Fruit fly (Drosophila melanogaster) S2 (cell line): ENCODE measurements around the gene CG32806.
A peak's percentile ranks its signal among the peaks of the same experiment; 100 is the strongest.

Experiments
- CG8478 ChIP-seq: fragments of >200 bp; optimal IDR thresholded peaks from 2 replicates; lab custom pipeline; 2018
- CTCF ChIP-seq, 2 experiments: fragments of >200 bp; optimal IDR thresholded peaks; 2 replicates each; lab custom pipeline; 2018

Gene CG32806

dm6 chrX:1789266-1789665 lies at the start of gene CG32806:
Gene CG32806 (plus strand): TSS chrX:1789566.
- TF ChIP-seq CG8478 (lab: Kevin White, UChicago) (no peak), CTCF (optimal IDR thresholded peaks at IDR 0.05; lab: Kevin White, UChicago) (no peak)

DNA sequence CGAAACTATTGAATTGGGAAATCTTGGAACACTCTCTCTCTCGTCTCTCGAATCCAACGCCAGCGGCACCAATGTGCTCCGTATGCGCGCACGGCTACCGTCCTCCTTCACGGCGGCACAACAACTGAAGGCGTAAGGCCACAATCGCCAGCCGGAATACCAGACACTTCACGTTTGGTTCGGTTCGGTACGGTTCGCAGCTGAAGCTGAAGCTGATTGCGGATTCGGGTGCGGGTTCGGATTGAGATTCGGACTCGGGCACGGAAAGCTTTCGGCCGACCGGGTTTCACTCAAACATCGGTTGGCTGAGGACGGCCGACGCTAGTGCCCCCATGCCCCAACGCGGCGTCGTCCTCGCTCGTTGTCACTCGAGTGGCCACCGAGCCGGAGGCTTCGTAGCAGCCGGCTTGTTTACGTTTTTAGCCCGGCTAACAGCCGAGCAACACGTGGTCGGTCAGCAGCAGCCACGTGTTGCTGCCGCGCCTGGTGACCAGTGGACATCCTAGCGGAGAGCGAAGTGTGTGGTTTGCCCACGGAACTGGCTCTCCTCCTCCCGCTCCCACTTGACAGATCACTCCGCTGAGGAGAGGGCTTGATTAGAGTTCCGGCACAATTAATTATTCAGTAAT lies 35.3 kb upstream of the CG32806 start, which contains the start of gene Scgdelta:
Scgdelta (minus strand) TSS at position 128 of the 629 bp plus-strand sequence.
- TF ChIP-seq CG8478 (lab: Kevin White, UChicago) (no peak), CTCF (optimal IDR thresholded peaks at IDR 0.05; lab: Kevin White, UChicago) (no peak)

- peak; percentile 95 to 97 for TF ChIP-seq CTCF (optimal IDR thresholded peaks at IDR 0.05; lab: Kevin White, UChicago)
- no peak for TF ChIP-seq CG8478 (lab: Kevin White, UChicago)
These were observed 16.7 kb upstream of the CG32806 start for dm6 chrX:1772626-1773025.

dm6 chrX:1773532-1774346 lies 15.6 kb upstream of the CG32806 start, which contains the start of the genes prage and Adar:
Gene prage (plus strand): TSS chrX:1773719.
Gene Adar (plus strand): TSS chrX:1773725.
- no peak for TF ChIP-seq CG8478 (lab: Kevin White, UChicago)
- no peak for TF ChIP-seq CTCF (optimal IDR thresholded peaks at IDR 0.05; lab: Kevin White, UChicago)

dm6 chrX:1774347-1774829 lies 15.0 kb upstream of the CG32806 start:
- TF ChIP-seq CTCF (optimal IDR thresholded peaks at IDR 0.05; lab: Kevin White, UChicago) (no peak), CG8478 (lab: Kevin White, UChicago) (no peak)

- no peak for TF ChIP-seq CG8478 (lab: Kevin White, UChicago)
- TF ChIP-seq CTCF (optimal IDR thresholded peaks at IDR 0.05; lab: Kevin White, UChicago), result no peak
These were observed 4.5 kb downstream of the CG32806 start for dm6 chrX:1793793-1794358.

DNA sequence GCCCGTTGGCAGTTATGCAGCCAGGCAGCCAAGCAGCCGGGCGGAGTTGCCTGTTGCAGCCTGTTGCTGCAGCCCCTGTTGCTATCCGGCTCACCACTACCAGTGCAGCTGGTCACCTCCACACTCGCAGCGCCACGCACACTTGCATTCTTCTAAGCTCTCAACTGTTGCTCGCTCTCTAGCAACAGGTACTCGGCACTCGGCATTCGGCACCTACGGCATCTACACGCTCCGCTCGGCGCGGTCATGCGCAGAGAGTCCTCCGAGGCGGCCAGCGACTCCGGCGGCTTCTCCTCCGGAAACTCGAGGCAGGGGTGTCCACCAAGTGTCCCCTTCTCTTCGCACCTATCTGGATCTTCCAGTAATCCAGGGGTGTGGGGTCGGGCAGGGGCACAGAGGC lies 21.8 kb downstream of the CG32806 start:
- TF ChIP-seq CG8478 (lab: Kevin White, UChicago) (no peak), CTCF (optimal IDR thresholded peaks at IDR 0.05; lab: Kevin White, UChicago) (no peak)

- TF ChIP-seq CTCF (optimal IDR thresholded peaks at IDR 0.05; lab: Kevin White, UChicago) (peak in 1 of 2 experiments; percentile 12), CG8478 (lab: Kevin White, UChicago) (no peak)
These were observed 29.7 kb downstream of the CG32806 start for dm6 chrX:1819026-1819425.

dm6 chrX:1820241-1820640 lies 30.9 kb downstream of the CG32806 start, which contains the start of gene CG14810:
Gene CG14810 (minus strand): TSS chrX:1820341.
- TF ChIP-seq CG8478 (lab: Kevin White, UChicago), result no peak
- no peak for TF ChIP-seq CTCF (optimal IDR thresholded peaks at IDR 0.05; lab: Kevin White, UChicago)

DNA sequence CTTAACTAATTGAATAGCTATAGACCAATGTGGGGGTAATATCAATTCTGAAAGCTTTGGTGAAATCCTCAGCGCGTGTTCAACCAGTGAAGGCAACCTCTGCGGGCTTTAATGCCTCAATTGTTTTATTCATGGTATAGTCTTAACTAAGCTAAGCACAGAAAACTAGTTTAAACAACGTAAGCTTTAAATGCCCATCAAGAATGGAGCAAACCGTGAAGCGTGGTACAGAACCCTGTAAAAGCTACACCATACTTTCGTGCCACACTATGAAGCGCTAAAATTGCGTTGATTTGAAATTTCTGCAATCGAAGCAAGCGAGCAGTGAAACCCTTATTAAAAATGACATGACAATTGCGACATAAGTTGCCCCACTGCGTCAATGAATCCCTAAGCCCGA lies 31.7 kb downstream of the CG32806 start:
- TF ChIP-seq CTCF (optimal IDR thresholded peaks at IDR 0.05; lab: Kevin White, UChicago) (no peak), CG8478 (lab: Kevin White, UChicago) (no peak)

DNA sequence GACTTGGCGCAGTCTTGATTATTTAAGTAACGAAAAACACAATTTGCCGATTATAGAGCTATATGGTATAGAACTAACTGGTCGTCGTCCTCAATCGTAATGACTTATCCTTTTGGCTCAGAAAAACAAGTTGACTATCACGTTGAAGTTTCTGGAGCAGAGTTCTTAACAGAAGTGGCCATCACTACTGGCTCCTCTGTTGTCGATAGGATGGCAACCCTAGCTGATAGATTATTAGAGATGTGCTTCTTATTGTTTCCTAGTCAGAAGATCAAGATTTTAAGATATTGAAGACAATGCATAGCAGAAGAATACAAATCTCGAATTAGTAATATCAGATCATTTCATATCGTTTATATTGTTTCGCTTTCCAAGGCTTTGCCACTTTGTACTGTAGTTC lies 32.9 kb downstream of the CG32806 start, which contains the start of gene CG14811:
CG14811 (minus strand) TSS at position 101 of the 400 bp plus-strand sequence.
- TF ChIP-seq CTCF (optimal IDR thresholded peaks at IDR 0.05; lab: Kevin White, UChicago) (no peak), CG8478 (lab: Kevin White, UChicago) (no peak)

DNA sequence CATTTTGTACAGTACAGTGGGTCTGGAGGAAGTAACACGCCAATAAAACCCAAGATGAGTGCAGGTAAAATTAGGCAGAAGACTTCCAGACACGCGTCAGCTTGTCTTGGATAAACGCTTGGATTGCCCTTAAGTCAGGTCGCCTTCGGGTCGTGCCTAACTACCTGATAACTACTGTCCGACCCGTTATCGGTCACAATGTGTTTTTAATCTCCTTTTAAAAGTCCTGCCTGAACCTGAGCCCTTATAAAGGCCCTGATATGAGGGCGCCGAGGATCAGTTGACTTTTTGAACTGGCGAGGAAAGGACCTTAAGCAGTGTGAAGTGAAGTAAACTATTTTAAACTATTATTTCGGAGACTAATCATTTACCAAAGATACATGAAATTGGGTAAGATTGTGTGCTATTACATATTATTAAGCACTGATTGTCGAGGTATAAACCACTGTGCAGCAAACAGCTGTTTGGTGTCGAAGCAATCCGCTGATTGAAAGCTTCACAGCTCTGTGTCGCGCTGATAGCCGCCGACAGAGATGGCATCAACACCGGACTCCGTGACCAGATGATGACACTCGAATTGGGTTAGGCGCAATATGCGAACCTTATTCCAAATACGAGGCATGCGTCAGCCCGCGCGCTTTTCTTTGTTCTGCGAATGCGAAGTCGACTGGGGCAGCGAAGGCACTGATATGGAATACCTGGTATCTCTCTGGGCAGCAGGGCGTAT lies 34.7 kb downstream of the CG32806 start:
- TF ChIP-seq CG8478 (lab: Kevin White, UChicago), result no peak
- TF ChIP-seq CTCF (optimal IDR thresholded peaks at IDR 0.05; lab: Kevin White, UChicago), result no peak

DNA sequence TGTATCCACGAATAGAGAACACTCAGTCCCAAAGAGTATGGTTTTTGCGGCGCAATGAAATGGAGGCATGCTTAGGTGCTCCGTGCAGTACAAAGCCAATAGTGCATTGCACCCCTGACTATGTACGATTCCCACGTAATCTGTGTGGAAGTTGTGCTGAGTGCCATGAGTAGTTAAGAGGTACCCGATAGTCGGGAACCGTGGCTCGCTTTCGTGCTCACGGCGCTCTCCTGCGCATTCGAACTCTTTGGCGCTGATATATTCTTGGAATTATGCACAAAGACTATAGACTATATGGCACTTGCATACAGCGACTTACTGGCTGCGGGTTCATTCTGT lies 35.2 kb downstream of the CG32806 start:
- no peak for TF ChIP-seq CTCF (optimal IDR thresholded peaks at IDR 0.05; lab: Kevin White, UChicago)
- TF ChIP-seq CG8478 (lab: Kevin White, UChicago), result no peak
